Worm (Caenorhabditis elegans) whole organism, L4/young adult: ENCODE results near the gene F33G12.6.

Experiments
- dao-5 ChIP-seq: sonication (generic microtip); optimal IDR thresholded peaks from 2 replicates; lab custom pipeline; 2016; ENCODE audit warnings: missing genotype, missing genetic modification characterization, moderate library complexity, missing compliant biosample characterization
- him-1 ChIP-seq: sonication (generic microtip); optimal IDR thresholded peaks from 2 replicates; lab custom pipeline; 2016; ENCODE audit warnings: missing genotype, missing genetic modification reagents, missing genetic modification characterization, missing compliant biosample characterization

ce11 chrII:5004781-5005180 is 44.9 kb upstream of the F33G12.6 start, which contains the start of gene F59A6.4:
- TF ChIP-seq him-1 (tag; lab: Kevin White, UChicago) (no peak), dao-5 (tag; lab: Kevin White, UChicago) (no peak)
